Worm (Caenorhabditis elegans) whole organism, L2 larva: ENCODE data around the gene T16A1.2.

ENCODE experiments used
- dmd-4 ChIP-seq: sonication (generic microtip); optimal IDR thresholded peaks from 2 replicates; lab custom pipeline; 2017; ENCODE audit warnings: missing biosample characterization, missing genetic modification characterization
- egl-27 ChIP-seq: sonication (generic microtip); optimal IDR thresholded peaks from 3 replicates; lab custom pipeline; 2017; ENCODE audit warnings: missing biosample characterization, missing genetic modification reagents, missing genetic modification characterization
- elt-1 ChIP-seq: fragments of 150-350 bp; optimal IDR thresholded peaks from 2 replicates; lab custom pipeline; 2014; ENCODE audit warnings: missing biosample characterization, missing genetic modification characterization
- lin-39 ChIP-seq: fragments of 150-350 bp; optimal IDR thresholded peaks from 2 replicates; lab custom pipeline; 2014; ENCODE audit warnings: missing biosample characterization, missing genetic modification reagents, missing genetic modification characterization
- nhr-10 ChIP-seq: sonication (generic microtip); optimal IDR thresholded peaks from 2 replicates; lab custom pipeline; 2017; ENCODE audit warnings: missing biosample characterization, missing genetic modification characterization
- snpc-4 ChIP-seq: fragments of 150-350 bp; optimal IDR thresholded peaks from 2 replicates; lab custom pipeline; 2014; ENCODE audit warnings: missing biosample characterization, missing genetic modification characterization

- TF ChIP-seq elt-1 (tag; lab: Kevin White, UChicago) (no peak), dmd-4 (tag; lab: Kevin White, UChicago) (no peak), snpc-4 (tag; lab: Kevin White, UChicago) (no peak), nhr-10 (tag; lab: Kevin White, UChicago) (no peak), lin-39 (tag; lab: Kevin White, UChicago) (no peak), egl-27 (tag; lab: Kevin White, UChicago) (no peak)
Measured at ce11 chrII:2058985-2059384, 36.4 kb upstream of the T16A1.2 start, which contains the start of gene F07E5.5.
